Worm (Caenorhabditis elegans): ENCODE results near the gene ttr-14.

Gene ttr-14

ce11 chrX:10787203-10787602, at the start of gene ttr-14:
Gene ttr-14 (plus strand): TSS chrX:10787503.
- TF ChIP-seq fkh-2 (tag; optimal IDR thresholded peaks at IDR 0.05) (no peak), elt-1 (tag; optimal IDR thresholded peaks at IDR 0.05) (no peak)

- TF ChIP-seq lin-15B (tag; optimal IDR thresholded peaks at IDR 0.05) (no peak), ztf-11 (tag; optimal IDR thresholded peaks at IDR 0.05) (no peak), elt-3 (tag; optimal IDR thresholded peaks at IDR 0.05) (no peak), snpc-4 (tag; optimal IDR thresholded peaks at IDR 0.05) (no peak), skn-1 (tag; optimal IDR thresholded peaks at IDR 0.05) (no peak), elt-1 (tag; optimal IDR thresholded peaks at IDR 0.05) (no peak), mdl-1 (tag; optimal IDR thresholded peaks at IDR 0.05) (no peak), aly-2 (tag; optimal IDR thresholded peaks at IDR 0.05) (no peak), egl-27 (tag; optimal IDR thresholded peaks at IDR 0.05) (no peak), fos-1 (tag; optimal IDR thresholded peaks at IDR 0.05) (no peak), nfya-1 (tag; optimal IDR thresholded peaks at IDR 0.05; ENCODE audit: insufficient read depth) (no peak), unc-62 (GFP tag; optimal IDR thresholded peaks at IDR 0.05) (no peak), ceh-82 (tag; optimal IDR thresholded peaks at IDR 0.05) (no peak)
These were observed 40.9 kb upstream of the ttr-14 start, which contains the start of gene R07A4.2 for ce11 chrX:10746388-10746787. Gene R07A4.2 (minus strand): TSS chrX:10746488.

ce11 chrX:10748145-10748544, 39.2 kb upstream of the ttr-14 start:
- TF ChIP-seq elt-2 (tag; optimal IDR thresholded peaks at IDR 0.05): peak; percentile 39
- TF ChIP-seq egl-5 (tag; optimal IDR thresholded peaks at IDR 0.05): no peak
- peak; percentile 19 for TF ChIP-seq pqm-1 (tag; optimal IDR thresholded peaks at IDR 0.05)
- TF ChIP-seq lsy-12 (tag; optimal IDR thresholded peaks at IDR 0.05): no peak

- TF ChIP-seq lsy-12 (tag; optimal IDR thresholded peaks at IDR 0.05): no peak
- no peak for TF ChIP-seq zag-1 (tag; optimal IDR thresholded peaks at IDR 0.05)
- no peak for TF ChIP-seq ztf-11 (tag; optimal IDR thresholded peaks at IDR 0.05)
- no peak for TF ChIP-seq nhr-67 (tag; optimal IDR thresholded peaks at IDR 0.05)
- no peak for TF ChIP-seq R02D3.7 (tag; optimal IDR thresholded peaks at IDR 0.05)
- TF ChIP-seq unc-39 (tag; optimal IDR thresholded peaks at IDR 0.05): no peak
- no peak for TF ChIP-seq skn-1 (tag; optimal IDR thresholded peaks at IDR 0.05)
- TF ChIP-seq unc-62 (GFP tag; optimal IDR thresholded peaks at IDR 0.05): no peak
- no peak for TF ChIP-seq ZK546.5 (tag; optimal IDR thresholded peaks at IDR 0.05)
- no peak for TF ChIP-seq elt-3 (tag; optimal IDR thresholded peaks at IDR 0.05)
- TF ChIP-seq egl-5 (tag; optimal IDR thresholded peaks at IDR 0.05): no peak
- no peak for TF ChIP-seq nhr-76 (tag; optimal IDR thresholded peaks at IDR 0.05)
- no peak for TF ChIP-seq ceh-16 (tag; optimal IDR thresholded peaks at IDR 0.05)
- no peak for TF ChIP-seq nhr-43 (tag; optimal IDR thresholded peaks at IDR 0.05; ENCODE audit: poor library complexity, severe bottlenecking)
- no peak for TF ChIP-seq lin-15B (tag; optimal IDR thresholded peaks at IDR 0.05)
These were observed 33.9 kb upstream of the ttr-14 start, which contains the start of gene R07A4.3 for ce11 chrX:10753403-10753802. Gene R07A4.3 (plus strand): TSS chrX:10753703.

- TF ChIP-seq nhr-25 (tag; optimal IDR thresholded peaks at IDR 0.05) (no peak), nhr-67 (tag; optimal IDR thresholded peaks at IDR 0.05) (no peak), jun-1 (tag; optimal IDR thresholded peaks at IDR 0.05) (no peak), fos-1 (tag; optimal IDR thresholded peaks at IDR 0.05) (no peak), skn-1 (tag; optimal IDR thresholded peaks at IDR 0.05) (no peak), daf-12 (tag; optimal IDR thresholded peaks at IDR 0.05) (no peak), elt-1 (tag; optimal IDR thresholded peaks at IDR 0.05) (no peak), pqm-1 (tag; optimal IDR thresholded peaks at IDR 0.05) (no peak), nhr-237 (tag; optimal IDR thresholded peaks at IDR 0.05) (no peak), nhr-12 (tag; optimal IDR thresholded peaks at IDR 0.05) (no peak), ceh-9 (tag; optimal IDR thresholded peaks at IDR 0.05) (no peak), unc-39 (tag; optimal IDR thresholded peaks at IDR 0.05) (no peak), ceh-28 (tag; optimal IDR thresholded peaks at IDR 0.05) (no peak), ceh-82 (tag; optimal IDR thresholded peaks at IDR 0.05) (no peak), lin-15B (tag; optimal IDR thresholded peaks at IDR 0.05) (no peak), hmg-11 (tag; optimal IDR thresholded peaks at IDR 0.05) (no peak), sea-2 (GFP tag; optimal IDR thresholded peaks at IDR 0.05) (no peak)
These were observed 32.8 kb upstream of the ttr-14 start for ce11 chrX:10754532-10754931.

All from whole organism, L3 larva.